Worm (Caenorhabditis elegans) whole organism, L2 larva: Measurements from ENCODE around the gene glb-19.

ENCODE experiments used
- C34F6.9 ChIP-seq: fragments of 150-350 bp; optimal IDR thresholded peaks from 2 replicates; lab custom pipeline; 2014; ENCODE audit warnings: missing biosample characterization, missing genetic modification characterization
- R02D3.7 ChIP-seq: fragments of 150-350 bp; optimal IDR thresholded peaks from 2 replicates; lab custom pipeline; 2014; ENCODE audit warnings: missing biosample characterization, missing genetic modification characterization
- Y55F3AM.14 ChIP-seq: fragments of 200-800 bp; sonication (Bioruptor generic); optimal IDR thresholded peaks from 2 replicates; lab custom pipeline; 2018; ENCODE audit warnings: mild to moderate bottlenecking, missing genetic modification characterization, missing compliant biosample characterization
- ZK546.5 ChIP-seq: sonication (generic microtip); optimal IDR thresholded peaks from 2 replicates; lab custom pipeline; 2017; ENCODE audit warnings: missing biosample characterization, missing genetic modification characterization
- ama-1 ChIP-seq: fragments of 150-350 bp; optimal IDR thresholded peaks from 2 replicates; lab custom pipeline; 2018; ENCODE audit warnings: inconsistent platforms
- crh-2 ChIP-seq: sonication (generic microtip); optimal IDR thresholded peaks from 2 replicates; lab custom pipeline; 2017; ENCODE audit warnings: missing biosample characterization, missing genetic modification characterization
- elt-1 ChIP-seq: fragments of 150-350 bp; optimal IDR thresholded peaks from 2 replicates; lab custom pipeline; 2014; ENCODE audit warnings: missing biosample characterization, missing genetic modification characterization
- fos-1 ChIP-seq: fragments of 150-350 bp; optimal IDR thresholded peaks from 2 replicates; lab custom pipeline; 2014; ENCODE audit warnings: missing biosample characterization, missing genetic modification characterization
- lin-11 ChIP-seq: fragments of 150-350 bp; sonication (generic microtip); optimal IDR thresholded peaks from 2 replicates; lab custom pipeline; 2014; ENCODE audit warnings: missing biosample characterization, missing genetic modification characterization, inconsistent platforms, mixed read lengths
- lin-39 ChIP-seq: fragments of 150-350 bp; optimal IDR thresholded peaks from 2 replicates; lab custom pipeline; 2014; ENCODE audit warnings: missing biosample characterization, missing genetic modification reagents, missing genetic modification characterization
- lsy-2 ChIP-seq, 2 experiments: fragments of 150-350 bp in 1 of 2; sonication (generic microtip) in 1 of 2; optimal IDR thresholded peaks; 2 replicates each; lab custom pipeline; 2014 to 2017; ENCODE audit warnings: missing biosample characterization in 2 of 2, missing genetic modification characterization in 2 of 2
- mdl-1 ChIP-seq, 2 experiments: fragments of 150-350 bp in 1 of 2; sonication (generic microtip) in 1 of 2; optimal IDR thresholded peaks; 2 replicates each; lab custom pipeline; 2017; ENCODE audit warnings: missing biosample characterization in 2 of 2, missing genetic modification characterization in 2 of 2
- nhr-10 ChIP-seq: sonication (generic microtip); optimal IDR thresholded peaks from 2 replicates; lab custom pipeline; 2017; ENCODE audit warnings: missing biosample characterization, missing genetic modification characterization
- nhr-12 ChIP-seq: fragments of 150-350 bp; optimal IDR thresholded peaks from 2 replicates; lab custom pipeline; 2014; ENCODE audit warnings: missing biosample characterization, missing genetic modification characterization
- nhr-129 ChIP-seq: fragments of 150-350 bp; optimal IDR thresholded peaks from 2 replicates; lab custom pipeline; 2014; ENCODE audit warnings: missing biosample characterization, missing genetic modification characterization
- nhr-21 ChIP-seq: fragments of 150-350 bp; optimal IDR thresholded peaks from 2 replicates; lab custom pipeline; 2014; ENCODE audit warnings: missing biosample characterization, missing genetic modification characterization
- nhr-23 ChIP-seq: fragments of 150-350 bp; optimal IDR thresholded peaks from 2 replicates; lab custom pipeline; 2014; ENCODE audit warnings: missing biosample characterization, missing genetic modification reagents, missing genetic modification characterization
- nhr-25 ChIP-seq: fragments of 150-350 bp; sonication (generic microtip); optimal IDR thresholded peaks from 3 replicates; lab custom pipeline; 2014; ENCODE audit warnings: missing biosample characterization, missing genetic modification characterization
- nhr-6 ChIP-seq: fragments of 150-350 bp; optimal IDR thresholded peaks from 2 replicates; lab custom pipeline; 2014; ENCODE audit warnings: missing biosample characterization, missing genetic modification characterization
- nhr-77 ChIP-seq: fragments of 150-350 bp; optimal IDR thresholded peaks from 2 replicates; lab custom pipeline; 2014; ENCODE audit warnings: missing biosample characterization, missing genetic modification characterization
- peb-1 ChIP-seq: fragments of 150-350 bp; optimal IDR thresholded peaks from 2 replicates; lab custom pipeline; 2014; ENCODE audit warnings: missing biosample characterization, missing genetic modification characterization
- sem-4 ChIP-seq: fragments of 150-350 bp; optimal IDR thresholded peaks from 2 replicates; lab custom pipeline; 2014; ENCODE audit warnings: missing biosample characterization, missing genetic modification reagents, missing genetic modification characterization
- skn-1 ChIP-seq: sonication (generic microtip); optimal IDR thresholded peaks from 2 replicates; lab custom pipeline; 2017; ENCODE audit warnings: missing biosample characterization, missing genetic modification characterization
- sma-3 ChIP-seq: sonication (generic microtip); optimal IDR thresholded peaks from 2 replicates; lab custom pipeline; 2016; ENCODE audit warnings: missing genetic modification reagents, missing genetic modification characterization, missing compliant biosample characterization
- sma-9 ChIP-seq, 2 experiments: fragments of 150-350 bp in 1 of 2; sonication (generic microtip) in 1 of 2; optimal IDR thresholded peaks; 2 replicates each; lab custom pipeline; 2014 to 2016; ENCODE audit warnings: missing genetic modification characterization in 2 of 2, mild to moderate bottlenecking in 1 of 2, missing biosample characterization in 1 of 2, missing compliant biosample characterization in 1 of 2, missing genetic modification reagents in 1 of 2, moderate library complexity in 1 of 2
- zag-1 ChIP-seq: fragments of 150-350 bp; optimal IDR thresholded peaks from 2 replicates; lab custom pipeline; 2014; ENCODE audit warnings: missing biosample characterization, missing genetic modification characterization
- ztf-4 ChIP-seq: fragments of 150-350 bp; optimal IDR thresholded peaks from 2 replicates; lab custom pipeline; 2014; ENCODE audit warnings: missing biosample characterization, missing genetic modification characterization

The glb-19 gene

DNA sequence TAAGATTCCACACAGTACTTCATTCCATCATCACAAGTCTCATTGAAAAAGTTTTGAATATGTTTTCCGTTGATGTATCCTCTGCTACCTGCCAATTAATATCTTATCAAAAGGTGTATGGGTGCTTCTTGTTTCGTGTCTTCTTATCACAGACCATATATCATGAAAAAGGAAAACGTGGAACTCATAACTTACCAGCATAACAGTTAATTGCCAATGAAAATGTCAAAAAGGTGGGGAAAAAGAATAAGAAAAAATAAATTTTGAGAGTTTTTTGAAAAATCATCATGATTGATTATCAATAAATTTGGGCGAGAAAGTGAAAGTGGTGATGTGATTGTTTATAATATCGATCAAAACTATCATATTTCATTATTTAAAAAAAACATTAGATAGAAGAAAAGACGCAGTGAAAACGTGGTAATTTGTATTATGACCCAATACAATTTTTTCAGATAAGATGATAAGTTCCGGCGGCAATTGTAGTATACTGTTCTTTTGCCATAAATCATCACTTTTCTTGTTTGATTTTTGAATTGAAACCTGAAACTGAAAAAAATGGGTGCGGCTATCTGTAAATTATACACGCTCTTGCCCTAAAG, 22.9 kb downstream of the glb-19 start, which contains the start of gene F56C4.4:
Gene F56C4.4 (minus strand): TSS at position 315 of the 602 bp plus-strand sequence.
- peak; percentile 55 for TF ChIP-seq crh-2 (tag; lab: Kevin White, UChicago)
- TF ChIP-seq ZK546.5 (tag; lab: Kevin White, UChicago): no peak
- peak; percentile 41 for TF ChIP-seq fos-1 (tag; lab: Kevin White, UChicago)
- no peak for TF ChIP-seq nhr-10 (tag; lab: Kevin White, UChicago)

ce11 chrIV:10628724-10629123, 25.2 kb downstream of the glb-19 start, which contains the start of gene R09H10.5:
TSS of gene R09H10.5 (minus strand) at chrIV:10628829.
- TF ChIP-seq fos-1 (tag; lab: Kevin White, UChicago) (peak; percentile 53), zag-1 (tag; lab: Kevin White, UChicago) (no peak), C34F6.9 (tag; lab: Kevin White, UChicago) (no peak), ztf-4 (tag; lab: Kevin White, UChicago) (no peak), Y55F3AM.14 (GFP tag; lab: Kevin White, UChicago) (no peak), nhr-12 (no peak), lin-11 (tag; lab: Kevin White, UChicago) (no peak)

DNA sequence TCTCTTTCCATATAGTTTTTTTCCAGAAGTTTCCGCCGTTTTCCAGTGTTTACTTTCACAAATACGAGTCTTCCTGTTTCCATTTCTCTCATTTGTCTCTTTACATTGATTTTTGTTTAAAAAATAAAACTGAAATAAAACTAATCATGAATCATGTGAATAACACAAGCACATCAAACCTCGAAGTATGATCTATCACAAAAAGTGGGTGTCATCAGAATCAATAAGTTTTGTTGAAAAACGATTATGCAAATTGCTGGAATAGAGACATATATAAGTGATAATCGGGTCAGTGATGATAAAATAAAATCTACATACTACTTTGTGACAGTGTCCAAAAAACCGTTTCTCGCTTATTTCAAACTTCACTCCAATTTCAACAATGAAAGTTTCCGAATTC, 33.1 kb downstream of the glb-19 start, which contains the start of gene R09H10.7:
Gene R09H10.7 (plus strand): TSS at position 301 of the 400 bp plus-strand sequence.
- TF ChIP-seq ztf-4 (tag; lab: Kevin White, UChicago) (no peak), skn-1 (tag; lab: Kevin White, UChicago) (no peak), sma-9 (GFP tag; optimal IDR thresholded peaks at IDR 0.05; lab: Kevin White, UChicago) (no peak), sma-9 (tag; optimal IDR thresholded peaks at IDR 0.05; lab: Kevin White, UChicago) (no peak), nhr-25 (tag; lab: Kevin White, UChicago) (no peak), crh-2 (tag; lab: Kevin White, UChicago) (no peak), sem-4 (no peak), lin-39 (tag; lab: Kevin White, UChicago) (no peak), nhr-6 (no peak)

- TF ChIP-seq nhr-25 (tag; lab: Kevin White, UChicago) (peak; percentile 81), nhr-129 (tag; lab: Kevin White, UChicago) (peak; percentile 3), lsy-2 (tag; optimal IDR thresholded peaks at IDR 0.05; lab: Kevin White, UChicago) (no peak), Y55F3AM.14 (GFP tag; lab: Kevin White, UChicago) (no peak), ama-1 (no peak), nhr-23 (tag; lab: Kevin White, UChicago) (no peak), crh-2 (tag; lab: Kevin White, UChicago) (peak; percentile 21), R02D3.7 (tag; lab: Kevin White, UChicago) (no peak), mdl-1 (tag; optimal IDR thresholded peaks at IDR 0.05; lab: Kevin White, UChicago) (no peak), nhr-77 (tag; lab: Kevin White, UChicago) (no peak), nhr-21 (tag; lab: Kevin White, UChicago) (peak; percentile 2), peb-1 (tag; lab: Kevin White, UChicago) (no peak), ztf-4 (tag; lab: Kevin White, UChicago) (no peak)
These were observed 36.8 kb downstream of the glb-19 start for ce11 chrIV:10617099-10617498.

- TF ChIP-seq nhr-25 (tag; lab: Kevin White, UChicago) (no peak), nhr-21 (tag; lab: Kevin White, UChicago) (peak; percentile 31)
- TF ChIP-seq, all 48 proteins: peak for 1
These were observed 37.6 kb downstream of the glb-19 start for ce11 chrIV:10616366-10616765.

DNA sequence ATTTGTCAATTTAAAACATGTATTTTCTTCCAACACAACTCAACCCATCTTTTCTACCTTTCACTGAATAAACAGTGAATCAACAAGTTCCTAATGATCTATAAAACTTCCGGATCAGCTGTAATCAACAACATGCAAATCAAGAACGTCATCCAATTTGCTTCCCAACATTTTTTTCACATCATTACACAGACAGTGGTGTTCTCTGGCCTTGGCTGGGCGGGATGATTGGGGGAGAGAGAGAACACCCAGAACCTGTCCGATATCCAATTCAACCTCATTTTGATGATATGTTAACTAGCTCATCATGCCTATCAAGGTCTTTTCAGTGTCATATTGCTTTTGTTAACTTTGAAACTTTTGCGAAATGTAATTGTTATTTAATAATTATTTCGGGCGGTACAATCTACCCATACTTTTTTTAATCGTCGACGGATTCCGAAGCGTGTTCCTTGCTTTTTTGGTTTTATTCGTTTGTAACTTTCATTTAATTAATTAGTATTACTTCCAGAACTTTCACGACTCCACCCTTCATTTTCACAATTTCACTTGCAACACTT, 38.9 kb downstream of the glb-19 start, which contains the start of gene ptr-14:
Gene ptr-14 (plus strand): TSS at position 510 of the 560 bp plus-strand sequence.
- TF ChIP-seq lin-39 (tag; lab: Kevin White, UChicago) (no peak), nhr-25 (tag; lab: Kevin White, UChicago) (peak; percentile 49)

DNA sequence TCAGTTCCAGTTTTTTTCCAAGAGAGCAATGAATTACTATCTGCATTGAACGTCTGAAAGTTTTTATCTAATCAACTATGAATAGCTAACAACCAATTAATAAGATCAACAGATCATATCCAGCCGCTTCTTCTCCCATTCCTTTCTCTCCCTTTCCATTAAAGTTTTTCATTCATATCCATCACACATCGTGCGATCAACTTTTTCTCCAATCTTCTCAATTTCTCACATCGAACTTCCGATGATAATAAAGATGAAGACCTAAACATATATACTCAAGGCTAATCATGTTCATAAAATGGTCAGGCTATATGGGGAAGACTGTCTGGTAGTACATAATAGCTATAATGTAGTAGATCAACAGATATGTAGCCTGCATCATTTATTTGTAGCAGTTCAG, 41.7 kb downstream of the glb-19 start:
- TF ChIP-seq sma-3 (GFP tag; lab: Kevin White, UChicago) (peak; percentile 27), C34F6.9 (tag; lab: Kevin White, UChicago) (no peak), sma-9 (GFP tag; optimal IDR thresholded peaks at IDR 0.05; lab: Kevin White, UChicago) (peak; percentile 10), sma-9 (tag; optimal IDR thresholded peaks at IDR 0.05; lab: Kevin White, UChicago) (no peak), nhr-21 (tag; lab: Kevin White, UChicago) (peak; percentile 8), elt-1 (tag; lab: Kevin White, UChicago) (no peak), nhr-25 (tag; lab: Kevin White, UChicago) (peak; percentile 37)
